Fruit fly (Drosophila melanogaster): ENCODE results near the gene Cyp4d2.

dm6 chrX:2162130-2162907, 13.5 kb upstream of the Cyp4d2 start, which contains the start of the genes Cyp4d1 and CG3630:
- no peak for TF ChIP-seq Pif1B (GFP tag; optimal IDR thresholded peaks at IDR 0.05)
- no peak for TF ChIP-seq EcR (GFP tag; optimal IDR thresholded peaks at IDR 0.05)
- TF ChIP-seq CG14655 (GFP tag; optimal IDR thresholded peaks at IDR 0.05) = no peak
- TF ChIP-seq CG32121 (GFP tag; IDR thresholded peaks at IDR 0.05) = no peak
- no peak for TF ChIP-seq CG15710 (tag; optimal IDR thresholded peaks at IDR 0.05)
- TF ChIP-seq fd96Ca (GFP tag; IDR thresholded peaks at IDR 0.05) = no peak
- TF ChIP-seq CG4496 (GFP tag; IDR thresholded peaks at IDR 0.05) = no peak
- no peak for TF ChIP-seq CG8301 (tag; optimal IDR thresholded peaks at IDR 0.05)
- no peak for TF ChIP-seq gl (tag; optimal IDR thresholded peaks at IDR 0.05)
